Fruit fly (Drosophila melanogaster) whole organism, prepupa: ENCODE data around the gene Fad2.

Experiments
- Blimp-1 ChIP-seq: fragments of 200-800 bp; sonication (Bioruptor generic); optimal IDR thresholded peaks from 3 replicates; lab custom pipeline; 2017; ENCODE audit warnings: missing biosample characterization, missing genetic modification characterization, mild to moderate bottlenecking, moderate library complexity, missing genetic modification reagents
- CG10631 ChIP-seq: fragments of 200-800 bp; sonication (Bioruptor generic); optimal IDR thresholded peaks from 2 replicates; lab custom pipeline; 2016; ENCODE audit warnings: missing biosample characterization, missing genetic modification characterization
- CG10669 ChIP-seq: fragments of 200-800 bp; sonication (Bioruptor generic); optimal IDR thresholded peaks from 3 replicates; lab custom pipeline; 2018; ENCODE audit warnings: missing biosample characterization, mild to moderate bottlenecking, missing genetic modification characterization, moderate library complexity
- CG11902 ChIP-seq: fragments of 200-800 bp; sonication (Bioruptor generic); optimal IDR thresholded peaks from 3 replicates; lab custom pipeline; 2016; ENCODE audit warnings: missing biosample characterization, missing genetic modification characterization
- CG1621 ChIP-seq: fragments of 200-800 bp; sonication (Bioruptor generic); optimal IDR thresholded peaks from 3 replicates; lab custom pipeline; 2018; ENCODE audit warnings: missing biosample characterization, mild to moderate bottlenecking, missing genetic modification characterization
- CG16779 ChIP-seq: fragments of 200-800 bp; sonication (Bioruptor generic); optimal IDR thresholded peaks from 3 replicates; lab custom pipeline; 2017; ENCODE audit warnings: missing biosample characterization, mild to moderate bottlenecking, missing genetic modification characterization
- CG3032 ChIP-seq: fragments of 200-800 bp; optimal IDR thresholded peaks from 2 replicates; lab custom pipeline; 2019; ENCODE audit warnings: missing biosample characterization, mild to moderate bottlenecking, missing genetic modification characterization, moderate library complexity
- CG31627 ChIP-seq: fragments of 200-800 bp; sonication (Bioruptor generic); optimal IDR thresholded peaks from 3 replicates; lab custom pipeline; 2016; ENCODE audit warnings: missing biosample characterization, missing genetic modification characterization
- CG32006 ChIP-seq: fragments of 200-800 bp; sonication (Bioruptor generic); optimal IDR thresholded peaks from 3 replicates; lab custom pipeline; 2017; ENCODE audit warnings: missing biosample characterization, mild to moderate bottlenecking, missing genetic modification characterization
- CG34406 ChIP-seq: fragments of 200-800 bp; sonication (Bioruptor generic); optimal IDR thresholded peaks from 3 replicates; lab custom pipeline; 2016; ENCODE audit warnings: missing biosample characterization, missing genetic modification characterization
- CG4318 ChIP-seq: fragments of 200-800 bp; sonication (Bioruptor generic); optimal IDR thresholded peaks from 3 replicates; lab custom pipeline; 2017; ENCODE audit warnings: missing biosample characterization, mild to moderate bottlenecking, missing genetic modification characterization
- CG6163 ChIP-seq: fragments of 200-800 bp; sonication (Bioruptor generic); IDR thresholded peaks from 3 replicates; pipeline ENCODE4 v1.3.6; 2022; ENCODE audit warnings: missing biosample characterization, missing genetic modification characterization
- CG6792 ChIP-seq: fragments of 200-800 bp; sonication (Bioruptor generic); optimal IDR thresholded peaks from 3 replicates; lab custom pipeline; 2016; ENCODE audit warnings: missing biosample characterization, missing genetic modification characterization
- CG6808 ChIP-seq: fragments of 200-800 bp; sonication (Bioruptor generic); optimal IDR thresholded peaks from 3 replicates; lab custom pipeline; 2017; ENCODE audit warnings: missing biosample characterization, missing genetic modification characterization, mild to moderate bottlenecking, moderate library complexity, missing genetic modification reagents
- CG6854 ChIP-seq: fragments of 200-800 bp; sonication (Bioruptor generic); optimal IDR thresholded peaks from 2 replicates; lab custom pipeline; 2017; ENCODE audit warnings: missing biosample characterization, mild to moderate bottlenecking, missing genetic modification characterization
- CG7368 ChIP-seq: fragments of 200-800 bp; sonication (Bioruptor generic); optimal IDR thresholded peaks from 3 replicates; lab custom pipeline; 2016; ENCODE audit warnings: missing biosample characterization, missing genetic modification characterization
- CG8119 ChIP-seq: fragments of 200-800 bp; sonication (Bioruptor generic); IDR thresholded peaks from 3 replicates; pipeline ENCODE4 v1.3.6; 2022; ENCODE audit warnings: missing biosample characterization, missing genetic modification characterization
- CG8319 ChIP-seq: fragments of 200-800 bp; sonication (Bioruptor generic); optimal IDR thresholded peaks from 3 replicates; lab custom pipeline; 2016; ENCODE audit warnings: missing biosample characterization, missing genetic modification characterization
- CG9139 ChIP-seq: fragments of 200-800 bp; sonication (Bioruptor generic); optimal IDR thresholded peaks from 3 replicates; lab custom pipeline; 2017; ENCODE audit warnings: missing biosample characterization, mild to moderate bottlenecking, missing genetic modification characterization
- Eip75B ChIP-seq: fragments of 200-800 bp; sonication (Bioruptor generic); optimal IDR thresholded peaks from 3 replicates; lab custom pipeline; 2016; ENCODE audit warnings: missing biosample characterization, missing genetic modification characterization
- Eip78C ChIP-seq: fragments of 200-800 bp; sonication (Bioruptor generic); peaks from one replicate; lab custom pipeline; 2016; ENCODE audit warnings: missing biosample characterization, missing genetic modification characterization
- Eip93F ChIP-seq: fragments of 200-800 bp; sonication (Bioruptor generic); optimal IDR thresholded peaks from 2 replicates; lab custom pipeline; 2016; ENCODE audit warnings: missing biosample characterization, mild to moderate bottlenecking, missing genetic modification characterization
- Ets21C ChIP-seq: fragments of 200-800 bp; sonication (Bioruptor generic); optimal IDR thresholded peaks from 3 replicates; lab custom pipeline; 2016; ENCODE audit warnings: missing biosample characterization, missing genetic modification characterization
- Ets96B ChIP-seq: fragments of 200-800 bp; optimal IDR thresholded peaks from 2 replicates; lab custom pipeline; 2019; ENCODE audit warnings: missing biosample characterization, mild to moderate bottlenecking, missing genetic modification characterization, moderate library complexity
- Gug ChIP-seq: fragments of 200-800 bp; sonication (Bioruptor generic); IDR thresholded peaks from 2 replicates; pipeline ENCODE4 v1.3.6; 2022; ENCODE audit warnings: missing biosample characterization, missing genetic modification characterization
- Hr38 ChIP-seq: sonication (Bioruptor generic); optimal IDR thresholded peaks from 2 replicates; lab custom pipeline; 2016; ENCODE audit warnings: missing biosample characterization, missing genetic modification characterization
- Hr39 ChIP-seq: fragments of 200-800 bp; sonication (Bioruptor generic); optimal IDR thresholded peaks from 2 replicates; lab custom pipeline; 2016; ENCODE audit warnings: missing biosample characterization, missing genetic modification characterization
- Hr4 ChIP-seq: fragments of 200-800 bp; sonication (Bioruptor generic); optimal IDR thresholded peaks from 3 replicates; lab custom pipeline; 2016; ENCODE audit warnings: missing biosample characterization, missing genetic modification characterization
- Lpt ChIP-seq: fragments of 200-800 bp; sonication (Bioruptor generic); optimal IDR thresholded peaks from 3 replicates; lab custom pipeline; 2016; ENCODE audit warnings: missing biosample characterization, missing genetic modification characterization
- OdsH ChIP-seq: fragments of 200-800 bp; sonication (Bioruptor generic); optimal IDR thresholded peaks from 3 replicates; lab custom pipeline; 2016; ENCODE audit warnings: missing biosample characterization, missing genetic modification characterization
- Smox ChIP-seq: fragments of 200-800 bp; sonication (Bioruptor generic); optimal IDR thresholded peaks from 3 replicates; lab custom pipeline; 2016; ENCODE audit warnings: missing biosample characterization, missing genetic modification characterization
- Sox102F ChIP-seq: fragments of 200-800 bp; sonication (Bioruptor generic); optimal IDR thresholded peaks from 2 replicates; lab custom pipeline; 2016; ENCODE audit warnings: missing biosample characterization, mild to moderate bottlenecking, missing genetic modification characterization
- Sox14 ChIP-seq: fragments of 200-800 bp; sonication (Bioruptor generic); optimal IDR thresholded peaks from 3 replicates; lab custom pipeline; 2016; ENCODE audit warnings: missing biosample characterization, missing genetic modification characterization
- Sox15 ChIP-seq: fragments of 200-800 bp; sonication (Bioruptor generic); optimal IDR thresholded peaks from 3 replicates; lab custom pipeline; 2016; ENCODE audit warnings: missing biosample characterization, missing genetic modification characterization
- acj6 ChIP-seq: fragments of 200-800 bp; sonication (Bioruptor generic); optimal IDR thresholded peaks from 3 replicates; lab custom pipeline; 2016; ENCODE audit warnings: missing biosample characterization, missing genetic modification characterization
- dsx ChIP-seq: fragments of 200-800 bp; optimal IDR thresholded peaks from 3 replicates; lab custom pipeline; 2019; ENCODE audit warnings: missing biosample characterization, mild to moderate bottlenecking, missing genetic modification characterization, moderate library complexity; ENCODE audit not compliant: poor library complexity, severe bottlenecking
- esn ChIP-seq: fragments of 200-800 bp; sonication (Bioruptor generic); optimal IDR thresholded peaks from 2 replicates; lab custom pipeline; 2016; ENCODE audit warnings: missing biosample characterization, mild to moderate bottlenecking, missing genetic modification characterization, moderate library complexity
- fd59A ChIP-seq: fragments of 200-800 bp; sonication (Bioruptor generic); optimal IDR thresholded peaks from 2 replicates; lab custom pipeline; 2017; ENCODE audit warnings: missing biosample characterization, mild to moderate bottlenecking, missing genetic modification characterization, missing genetic modification reagents
- fd85E ChIP-seq: fragments of 200-800 bp; sonication (Bioruptor generic); optimal IDR thresholded peaks from 3 replicates; lab custom pipeline; 2016; ENCODE audit warnings: missing biosample characterization, missing genetic modification characterization
- fkh ChIP-seq: fragments of 200-800 bp; sonication (Bioruptor generic); optimal IDR thresholded peaks from 3 replicates; lab custom pipeline; 2017; ENCODE audit warnings: missing biosample characterization, mild to moderate bottlenecking, missing genetic modification characterization, moderate library complexity
- net ChIP-seq: fragments of 200-800 bp; sonication (Bioruptor generic); optimal IDR thresholded peaks from 3 replicates; lab custom pipeline; 2016; ENCODE audit warnings: missing biosample characterization, missing genetic modification characterization
- pdm3 ChIP-seq: fragments of 200-800 bp; sonication (Bioruptor generic); optimal IDR thresholded peaks from 3 replicates; lab custom pipeline; 2016; ENCODE audit warnings: missing biosample characterization, missing genetic modification characterization
- spab ChIP-seq: fragments of 200-800 bp; sonication (Bioruptor generic); optimal IDR thresholded peaks from 2 replicates; lab custom pipeline; 2017; ENCODE audit warnings: missing biosample characterization, mild to moderate bottlenecking, missing genetic modification characterization, missing genetic modification reagents
- ss ChIP-seq, 2 experiments: fragments of 200-800 bp; sonication (Bioruptor generic); optimal IDR thresholded peaks; 2 replicates in 1 of 2; 3 replicates in 1 of 2; lab custom pipeline; 2017 to 2018; ENCODE audit warnings: mild to moderate bottlenecking in 2 of 2, missing biosample characterization in 2 of 2, missing genetic modification characterization in 2 of 2, moderate library complexity in 1 of 2
- svp ChIP-seq: fragments of 200-800 bp; sonication (Bioruptor generic); peaks from one replicate; lab custom pipeline; 2016; ENCODE audit warnings: missing biosample characterization, missing genetic modification characterization
- topi ChIP-seq: fragments of 200-800 bp; sonication (Bioruptor generic); optimal IDR thresholded peaks from 3 replicates; lab custom pipeline; 2016; ENCODE audit warnings: missing biosample characterization, missing genetic modification characterization
- vri ChIP-seq: fragments of 200-800 bp; sonication (Bioruptor generic); optimal IDR thresholded peaks from 3 replicates; lab custom pipeline; 2016; ENCODE audit warnings: missing biosample characterization, mild to moderate bottlenecking, missing genetic modification characterization

Fad2 gene

DNA sequence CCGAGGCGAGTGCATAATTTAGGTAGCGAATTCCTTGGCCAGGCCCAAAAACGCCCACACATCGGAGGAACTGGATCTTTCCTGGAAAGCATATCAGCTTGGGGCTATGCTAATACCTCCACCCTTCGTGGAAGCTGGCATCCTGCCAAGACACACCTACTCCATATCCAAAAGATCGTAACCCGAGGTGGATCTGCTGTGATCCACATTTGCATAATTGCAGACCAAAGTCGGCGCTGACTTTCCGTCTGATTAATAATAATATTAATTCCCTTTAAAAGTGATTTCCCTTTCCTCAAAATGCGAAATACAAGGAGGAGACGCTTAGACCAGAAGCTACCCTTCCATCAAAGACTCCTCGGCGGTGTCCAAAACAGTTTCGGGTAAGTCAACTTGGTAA lies 1.9 kb downstream of the Fad2 start, which contains the start of gene CG32079:
Gene CG32079, plus strand, starts transcription at position 301 of the 400 bp plus-strand sequence.
- TF ChIP-seq ss (GFP tag; optimal IDR thresholded peaks at IDR 0.05; lab: Kevin White, UChicago) = no peak
- no peak for TF ChIP-seq acj6 (GFP tag; lab: Kevin White, UChicago)
- TF ChIP-seq CG11902 (GFP tag; lab: Kevin White, UChicago) = no peak

DNA sequence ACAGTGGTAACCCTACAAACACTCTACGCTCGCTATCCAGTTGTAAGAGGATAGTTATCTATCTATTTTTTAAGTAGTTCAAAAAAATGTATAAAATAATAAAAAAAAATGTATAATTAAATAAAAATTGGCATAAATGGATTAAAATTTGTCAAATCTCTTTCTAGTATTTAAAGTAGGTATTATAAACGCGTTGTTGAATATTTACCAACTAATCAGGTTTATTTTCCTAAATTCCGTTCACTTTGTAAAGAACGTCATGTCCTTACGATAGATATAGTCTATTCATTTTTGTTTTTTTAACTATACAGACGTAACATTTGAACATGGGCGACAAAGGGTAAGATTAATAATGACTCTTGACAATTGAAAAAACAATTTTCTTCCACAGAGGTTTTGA lies 3.9 kb downstream of the Fad2 start, which contains the start of gene CG32081:
Gene CG32081, plus strand, starts transcription at position 301 of the 400 bp plus-strand sequence.
- TF ChIP-seq CG8319 (GFP tag; lab: Kevin White, UChicago) (no peak), OdsH (GFP tag; lab: Kevin White, UChicago) (no peak), svp (GFP tag; lab: Kevin White, UChicago) (no peak), Hr38 (no peak), Sox14 (GFP tag; lab: Kevin White, UChicago) (no peak)

DNA sequence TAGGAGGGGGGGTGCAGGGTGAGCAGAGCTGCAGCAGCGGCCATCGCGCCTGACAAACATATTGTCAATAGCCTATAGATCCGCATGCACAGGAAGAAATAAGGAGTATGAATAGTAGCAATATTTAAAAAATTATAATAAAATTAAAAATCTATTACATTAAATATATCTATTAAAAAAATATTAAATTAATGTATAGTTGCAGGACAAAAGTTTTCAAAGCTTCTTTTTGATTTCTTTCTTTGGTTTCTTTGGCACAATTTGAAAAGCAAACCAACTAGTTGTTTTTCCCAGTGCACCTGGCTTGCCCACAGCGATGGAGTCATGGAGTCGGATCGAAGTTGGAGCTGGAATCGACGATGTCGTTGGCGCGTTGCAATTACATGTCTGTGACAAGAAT lies 8.4 kb downstream of the Fad2 start:
- TF ChIP-seq CG3032 (tag; lab: Kevin White, UChicago) (peak; percentile 51), CG8119 (peak; percentile 77), spab (GFP tag; lab: Kevin White, UChicago) (peak; percentile 14), Eip78C (GFP tag; lab: Kevin White, UChicago) (peak; percentile 79), Hr39 (no peak), Gug (GFP tag; lab: Robert Waterston, UW) (peak; percentile 29; the same call in 1 of the 2 replicates), Eip93F (GFP tag; lab: Kevin White, UChicago) (no peak), dsx (peak; percentile 49), Ets96B (tag; lab: Kevin White, UChicago) (peak; percentile 62), CG10631 (GFP tag; lab: Kevin White, UChicago) (peak; percentile 54), CG34406 (peak; percentile 46), pdm3 (GFP tag; lab: Kevin White, UChicago) (no peak), net (GFP tag; lab: Kevin White, UChicago) (no peak), CG4318 (peak; percentile 30), fd59A (GFP tag; lab: Kevin White, UChicago) (no peak), Ets21C (GFP tag; lab: Kevin White, UChicago) (no peak), CG16779 (no peak), Sox102F (GFP tag; lab: Kevin White, UChicago) (no peak), Smox (no peak), CG6163 (GFP tag; lab: Robert Waterston, UW) (peak; percentile 59; the same call in 1 of the 3 replicates), Sox15 (GFP tag; lab: Kevin White, UChicago) (no peak), CG7368 (GFP tag; lab: Kevin White, UChicago) (no peak), topi (GFP tag; lab: Kevin White, UChicago) (no peak), Hr4 (peak; percentile 48), Eip75B (GFP tag; lab: Kevin White, UChicago) (no peak), CG31627 (GFP tag; lab: Kevin White, UChicago) (no peak), CG32006 (GFP tag; lab: Kevin White, UChicago) (peak; percentile 74), CG6808 (peak; percentile 29), Lpt (GFP tag; lab: Kevin White, UChicago) (peak; percentile 25), fkh (GFP tag; lab: Kevin White, UChicago) (no peak), CG6854 (no peak), Sox14 (GFP tag; lab: Kevin White, UChicago) (no peak), CG1621 (tag; lab: Kevin White, UChicago) (peak; percentile 6), ss (GFP tag; optimal IDR thresholded peaks at IDR 0.05; lab: Kevin White, UChicago) (peak; percentile 20 to 35), Blimp-1 (GFP tag; lab: Kevin White, UChicago) (no peak), fd85E (GFP tag; lab: Kevin White, UChicago) (no peak), acj6 (GFP tag; lab: Kevin White, UChicago) (peak; percentile 10), CG11902 (GFP tag; lab: Kevin White, UChicago) (no peak), CG10669 (GFP tag; lab: Kevin White, UChicago) (peak; percentile 43), vri (GFP tag; lab: Kevin White, UChicago) (no peak), esn (GFP tag; lab: Kevin White, UChicago) (no peak), CG9139 (GFP tag; lab: Kevin White, UChicago) (peak; percentile 18), CG6792 (GFP tag; lab: Kevin White, UChicago) (peak; percentile 13)
